Fruit fly (Drosophila melanogaster) whole organism, embryonic: Measurements from ENCODE around the gene CG34309.

Experiments
- Aef1 ChIP-seq: fragments of 200-800 bp; sonication (Bioruptor generic); IDR thresholded peaks from 3 replicates; pipeline ENCODE4 v1.3.6; 2022; ENCODE audit warnings: missing biosample characterization, missing genetic modification characterization
- Bteb2 ChIP-seq: fragments of 200-800 bp; sonication (Bioruptor generic); optimal IDR thresholded peaks from 2 replicates; lab custom pipeline; 2016; ENCODE audit warnings: missing biosample characterization, missing genetic modification characterization
- CG10366 ChIP-seq: fragments of 200-800 bp; sonication (Bioruptor generic); IDR thresholded peaks from 2 replicates; pipeline ENCODE4 v1.3.6; 2022; ENCODE audit warnings: missing biosample characterization, missing genetic modification characterization
- CG10979 ChIP-seq: fragments of 200-800 bp; sonication (Bioruptor generic); optimal IDR thresholded peaks from 2 replicates; lab custom pipeline; 2018; ENCODE audit warnings: missing biosample characterization, mild to moderate bottlenecking, missing genetic modification characterization, moderate library complexity
- CG14667 ChIP-seq: fragments of 200-800 bp; sonication (Bioruptor generic); IDR thresholded peaks from 2 replicates; pipeline ENCODE4 v1.3.6; 2022; ENCODE audit warnings: missing biosample characterization, missing genetic modification characterization
- CG14965 ChIP-seq: fragments of 200-800 bp; sonication (Bioruptor generic); optimal IDR thresholded peaks from 2 replicates; lab custom pipeline; 2016; ENCODE audit warnings: missing biosample characterization, missing genetic modification characterization, borderline replicate concordance
- CG17186 ChIP-seq: fragments of 200-800 bp; sonication (Bioruptor generic); optimal IDR thresholded peaks from 3 replicates; lab custom pipeline; 2017; ENCODE audit warnings: missing biosample characterization, missing genetic modification reagents, missing genetic modification characterization
- CG17385 ChIP-seq: fragments of 200-800 bp; sonication (Bioruptor generic); optimal IDR thresholded peaks from 3 replicates; lab custom pipeline; 2018; ENCODE audit warnings: missing biosample characterization, mild to moderate bottlenecking, missing genetic modification characterization
- CG17802 ChIP-seq: fragments of 200-800 bp; sonication (Bioruptor generic); optimal IDR thresholded peaks from 2 replicates; lab custom pipeline; 2018; ENCODE audit warnings: missing biosample characterization, mild to moderate bottlenecking, missing genetic modification characterization, moderate library complexity
- CG18476 ChIP-seq: fragments of 200-800 bp; sonication (Bioruptor generic); optimal IDR thresholded peaks from 2 replicates; lab custom pipeline; 2016; ENCODE audit warnings: missing biosample characterization, mild to moderate bottlenecking, missing genetic modification characterization
- CG18764 ChIP-seq: fragments of 200-800 bp; sonication (Bioruptor generic); optimal IDR thresholded peaks from 3 replicates; lab custom pipeline; 2016; ENCODE audit warnings: missing biosample characterization, missing genetic modification characterization
- CG2889 ChIP-seq: fragments of 200-800 bp; sonication (Bioruptor generic); IDR thresholded peaks from 3 replicates; pipeline ENCODE4 v1.3.6; 2022; ENCODE audit warnings: missing biosample characterization, missing genetic modification characterization
- CG5180 ChIP-seq: fragments of 200-800 bp; sonication (Bioruptor generic); optimal IDR thresholded peaks from 3 replicates; lab custom pipeline; 2017; ENCODE audit warnings: missing biosample characterization, missing genetic modification characterization, mild to moderate bottlenecking, moderate library complexity, missing genetic modification reagents
- CG7928 ChIP-seq: fragments of 200-800 bp; sonication (Bioruptor generic); optimal IDR thresholded peaks from 2 replicates; lab custom pipeline; 2017; ENCODE audit warnings: missing biosample characterization, mild to moderate bottlenecking, missing genetic modification characterization
- CG8359 ChIP-seq: fragments of 200-800 bp; sonication (Bioruptor generic); optimal IDR thresholded peaks from 2 replicates; lab custom pipeline; 2017; ENCODE audit warnings: missing biosample characterization, mild to moderate bottlenecking, missing genetic modification characterization, borderline replicate concordance
- CG8478 ChIP-seq: fragments of >200 bp; optimal IDR thresholded peaks from 2 replicates; lab custom pipeline; 2018
- CG8924 ChIP-seq: fragments of 200-800 bp; optimal IDR thresholded peaks from 3 replicates; lab custom pipeline; 2019; ENCODE audit warnings: missing biosample characterization, mild to moderate bottlenecking, missing genetic modification characterization, moderate library complexity
- CG9727 ChIP-seq: fragments of 200-800 bp; sonication (Bioruptor generic); optimal IDR thresholded peaks from 3 replicates; lab custom pipeline; 2017; ENCODE audit warnings: missing biosample characterization, mild to moderate bottlenecking, missing genetic modification characterization
- CG9876 ChIP-seq: fragments of 200-800 bp; sonication (Bioruptor generic); optimal IDR thresholded peaks from 2 replicates; lab custom pipeline; 2016; ENCODE audit warnings: missing biosample characterization, missing genetic modification characterization
- CkIIα-i1 ChIP-seq: fragments of 200-800 bp; sonication (Bioruptor generic); IDR thresholded peaks from 2 replicates; pipeline ENCODE4 v1.3.6; 2022; ENCODE audit warnings: missing biosample characterization, missing genetic modification characterization
- Doc3 ChIP-seq: fragments of 200-800 bp; sonication (Bioruptor generic); IDR thresholded peaks from 3 replicates; pipeline ENCODE4 v1.3.6; 2022; ENCODE audit warnings: missing biosample characterization, missing genetic modification characterization; ENCODE audit not compliant: partially characterized antibody
- Ets97D ChIP-seq: fragments of 200-800 bp; sonication (Bioruptor generic); optimal IDR thresholded peaks from 3 replicates; lab custom pipeline; 2016; ENCODE audit warnings: missing biosample characterization, missing genetic modification characterization
- HLH4C ChIP-seq: fragments of 200-800 bp; sonication (Bioruptor generic); IDR thresholded peaks from 3 replicates; pipeline ENCODE4 v1.3.6; 2022; ENCODE audit warnings: missing biosample characterization, missing genetic modification characterization; ENCODE audit not compliant: partially characterized antibody
- HmgD ChIP-seq: fragments of 200-800 bp; sonication (Bioruptor generic); optimal IDR thresholded peaks from 3 replicates; lab custom pipeline; 2016; ENCODE audit warnings: missing biosample characterization, missing genetic modification characterization
- Hmx ChIP-seq: fragments of 200-800 bp; sonication (Bioruptor generic); optimal IDR thresholded peaks from 2 replicates; lab custom pipeline; 2016; ENCODE audit warnings: missing biosample characterization, missing genetic modification characterization
- Hr78 ChIP-seq, 2 experiments: fragments of 200-800 bp in 1 of 2; fragments of >200 bp in 1 of 2; sonication (Bioruptor generic) in 1 of 2; optimal IDR thresholded peaks; 2 replicates each; lab custom pipeline; 2017 to 2019; ENCODE audit warnings: missing biosample characterization in 2 of 2, missing genetic modification characterization in 2 of 2, mild to moderate bottlenecking in 1 of 2, moderate library complexity in 1 of 2
- Meics ChIP-seq: fragments of 200-800 bp; sonication (Bioruptor generic); optimal IDR thresholded peaks from 2 replicates; lab custom pipeline; 2017; ENCODE audit warnings: missing biosample characterization, mild to moderate bottlenecking, missing genetic modification characterization
- Myb ChIP-seq: fragments of 200-800 bp; sonication (Bioruptor generic); optimal IDR thresholded peaks from 2 replicates; lab custom pipeline; 2016; ENCODE audit warnings: missing biosample characterization, missing genetic modification characterization
- NK7.1 ChIP-seq: fragments of 200-800 bp; sonication (Bioruptor generic); optimal IDR thresholded peaks from 3 replicates; lab custom pipeline; 2016; ENCODE audit warnings: missing biosample characterization, missing genetic modification characterization
- Nf-YB ChIP-seq: fragments of 200-800 bp; sonication (Bioruptor generic); optimal IDR thresholded peaks from 3 replicates; lab custom pipeline; 2019; ENCODE audit warnings: missing biosample characterization, mild to moderate bottlenecking, missing genetic modification characterization, moderate library complexity
- NfI ChIP-seq: fragments of 200-800 bp; sonication (Bioruptor generic); optimal IDR thresholded peaks from 3 replicates; lab custom pipeline; 2018; ENCODE audit warnings: missing biosample characterization, mild to moderate bottlenecking, missing genetic modification characterization, moderate library complexity
- Taf1 ChIP-seq: fragments of 200-800 bp; sonication (Bioruptor generic); IDR thresholded peaks from 2 replicates; pipeline ENCODE4 v1.3.6; 2022; ENCODE audit warnings: missing biosample characterization, missing genetic modification characterization
- YL-1 ChIP-seq: fragments of 200-800 bp; sonication (Bioruptor generic); optimal IDR thresholded peaks from 3 replicates; lab custom pipeline; 2017; ENCODE audit warnings: missing biosample characterization, mild to moderate bottlenecking, missing genetic modification characterization
- amos ChIP-seq: fragments of 200-800 bp; sonication (Bioruptor generic); IDR thresholded peaks from 2 replicates; pipeline ENCODE4 v1.3.6; 2022; ENCODE audit warnings: missing biosample characterization, missing genetic modification characterization; ENCODE audit not compliant: partially characterized antibody
- ara ChIP-seq: fragments of 200-800 bp; sonication (Bioruptor generic); IDR thresholded peaks from 2 replicates; pipeline ENCODE4 v1.3.6; 2022; ENCODE audit warnings: missing biosample characterization, missing genetic modification characterization
- bigmax ChIP-seq: fragments of 200-800 bp; sonication (Bioruptor generic); optimal IDR thresholded peaks from 2 replicates; lab custom pipeline; 2018; ENCODE audit warnings: missing biosample characterization, mild to moderate bottlenecking, missing genetic modification characterization
- chm ChIP-seq: fragments of 200-800 bp; sonication (Bioruptor generic); IDR thresholded peaks from 2 replicates; pipeline ENCODE4 v1.3.6; 2022; ENCODE audit warnings: missing biosample characterization, missing genetic modification characterization
- dati ChIP-seq: fragments of 200-800 bp; sonication (Bioruptor generic); IDR thresholded peaks from 2 replicates; pipeline ENCODE4 v1.3.6; 2022; ENCODE audit warnings: missing biosample characterization, missing genetic modification characterization
- dmrt99B ChIP-seq: fragments of 200-800 bp; sonication (Bioruptor generic); optimal IDR thresholded peaks from 2 replicates; lab custom pipeline; 2018; ENCODE audit warnings: missing biosample characterization, mild to moderate bottlenecking, missing genetic modification characterization, moderate library complexity
- ewg ChIP-seq: fragments of 200-800 bp; sonication (Bioruptor generic); optimal IDR thresholded peaks from 3 replicates; lab custom pipeline; 2017; ENCODE audit warnings: mild to moderate bottlenecking, missing biosample characterization, missing genetic modification reagents, missing genetic modification characterization
- fd3F ChIP-seq: fragments of 200-800 bp; sonication (Bioruptor generic); optimal IDR thresholded peaks from 2 replicates; lab custom pipeline; 2018; ENCODE audit warnings: missing biosample characterization, mild to moderate bottlenecking, missing genetic modification characterization, moderate library complexity
- gcm2 ChIP-seq: fragments of 200-800 bp; sonication (Bioruptor generic); optimal IDR thresholded peaks from 2 replicates; lab custom pipeline; 2016; ENCODE audit warnings: missing biosample characterization, missing genetic modification characterization
- gt ChIP-seq: fragments of 200-800 bp; sonication (Bioruptor generic); IDR thresholded peaks from 2 replicates; pipeline ENCODE4 v1.3.6; 2022; ENCODE audit warnings: missing biosample characterization, missing genetic modification characterization
- insv ChIP-seq, 2 experiments: fragments of 200-800 bp; sonication (Bioruptor generic); optimal IDR thresholded peaks; 3 replicates each; lab custom pipeline; 2016 to 2018; ENCODE audit warnings: missing biosample characterization in 2 of 2, missing genetic modification characterization in 2 of 2
- lbe ChIP-seq: fragments of 200-800 bp; sonication (Bioruptor generic); optimal IDR thresholded peaks from 2 replicates; lab custom pipeline; 2016; ENCODE audit warnings: missing biosample characterization, mild to moderate bottlenecking, missing genetic modification characterization
- luna ChIP-seq: fragments of 200-800 bp; sonication (Bioruptor generic); optimal IDR thresholded peaks from 2 replicates; lab custom pipeline; 2016; ENCODE audit warnings: missing biosample characterization, missing genetic modification characterization
- maf-S ChIP-seq: fragments of 200-800 bp; sonication (Bioruptor generic); optimal IDR thresholded peaks from 2 replicates; lab custom pipeline; 2016; ENCODE audit warnings: missing biosample characterization, missing genetic modification characterization
- psq ChIP-seq: fragments of 200-800 bp; sonication (Bioruptor generic); optimal IDR thresholded peaks from 2 replicates; lab custom pipeline; 2017; ENCODE audit warnings: missing biosample characterization, missing genetic modification characterization
- tgo ChIP-seq: fragments of 200-800 bp; sonication (Bioruptor generic); IDR thresholded peaks from 3 replicates; pipeline ENCODE4 v1.3.6; 2022; ENCODE audit warnings: missing biosample characterization, missing genetic modification characterization
- trh ChIP-seq: fragments of 200-800 bp; sonication (Bioruptor generic); optimal IDR thresholded peaks from 2 replicates; lab custom pipeline; 2016; ENCODE audit warnings: missing biosample characterization, missing genetic modification characterization
- wdn ChIP-seq: fragments of 200-800 bp; sonication (Bioruptor generic); IDR thresholded peaks from 2 replicates; pipeline ENCODE4 v1.3.6; 2022; ENCODE audit warnings: missing biosample characterization, missing genetic modification characterization

CG34309 gene

DNA sequence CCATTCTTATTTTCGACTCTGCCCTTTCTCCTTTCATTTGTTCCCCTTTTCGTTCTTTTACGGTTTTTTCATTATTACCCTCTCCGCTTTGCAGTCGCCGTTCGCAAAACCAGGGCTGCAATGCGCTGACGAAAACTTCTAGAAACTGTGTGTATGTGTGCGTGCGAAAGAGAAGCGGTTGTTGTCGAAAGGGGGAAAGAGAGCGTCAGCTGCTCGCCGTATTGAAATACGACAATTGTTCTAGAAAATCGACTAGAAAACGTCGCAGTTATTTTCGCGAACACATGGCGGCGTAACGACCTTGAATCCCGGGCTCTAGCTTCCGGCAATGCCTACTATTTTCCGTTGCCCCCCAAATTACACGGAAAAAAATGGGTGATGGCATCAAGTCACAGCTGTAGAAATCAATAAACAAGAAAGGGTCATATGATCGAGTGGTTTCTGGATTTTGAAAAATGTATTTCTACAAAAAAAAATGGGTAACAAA, 10.3 kb downstream of the CG34309 start (continued):
- TF ChIP-seq gt (GFP tag; lab: Robert Waterston, UW) (no peak), ara (GFP tag; lab: Robert Waterston, UW) (no peak), trh (GFP tag; lab: Kevin White, UChicago) (no peak), Aef1 (no peak), CG8359 (GFP tag; lab: Kevin White, UChicago) (no peak), Hr78 (GFP tag; optimal IDR thresholded peaks at IDR 0.05; lab: Kevin White, UChicago) (no peak), CG2889 (GFP tag; lab: Robert Waterston, UW) (no peak), dmrt99B (tag; lab: Kevin White, UChicago) (no peak), CG17385 (peak; percentile 35), CG8478 (lab: Kevin White, UChicago) (peak; percentile 40), Meics (GFP tag; lab: Kevin White, UChicago) (no peak), Myb (GFP tag; lab: Kevin White, UChicago) (no peak), CG7928 (GFP tag; lab: Kevin White, UChicago) (peak; percentile 97), wdn (no peak), chm (GFP tag; lab: Robert Waterston, UW) (no peak), CG14965 (GFP tag; lab: Kevin White, UChicago) (no peak), CkIIα-i1 (GFP tag; lab: Robert Waterston, UW) (no peak), HLH4C (GFP tag; lab: Robert Waterston, UW) (no peak), CG8924 (tag; lab: Kevin White, UChicago) (no peak), CG18764 (no peak), Taf1 (no peak), amos (GFP tag; lab: Robert Waterston, UW) (peak; percentile 15; the same call in 1 of the 2 replicates), bigmax (no peak), CG9876 (GFP tag; lab: Kevin White, UChicago) (no peak), fd3F (GFP tag; lab: Kevin White, UChicago) (no peak), Nf-YB (GFP tag; lab: Kevin White, UChicago) (no peak), tgo (GFP tag; lab: Robert Waterston, UW) (no peak), YL-1 (GFP tag; lab: Kevin White, UChicago) (peak; percentile 93), Hmx (GFP tag; lab: Kevin White, UChicago) (no peak), CG5180 (no peak), Doc3 (GFP tag; lab: Robert Waterston, UW) (no peak), Ets97D (GFP tag; lab: Kevin White, UChicago) (no peak), lbe (GFP tag; lab: Kevin White, UChicago) (no peak), NK7.1 (GFP tag; lab: Kevin White, UChicago) (no peak), maf-S (no peak), CG17186 (no peak), psq (GFP tag; lab: Kevin White, UChicago) (peak; percentile 98), CG18476 (GFP tag; lab: Kevin White, UChicago) (no peak), gcm2 (GFP tag; lab: Kevin White, UChicago) (no peak), HmgD (GFP tag; lab: Kevin White, UChicago) (no peak), CG10979 (tag; lab: Kevin White, UChicago) (no peak), insv (GFP tag; optimal IDR thresholded peaks at IDR 0.05; lab: Kevin White, UChicago) (no peak), luna (no peak), CG17802 (tag; lab: Kevin White, UChicago) (no peak), ewg (no peak), dati (no peak), NfI (GFP tag; lab: Kevin White, UChicago) (no peak), CG9727 (GFP tag; lab: Kevin White, UChicago) (peak; percentile 10), Bteb2 (GFP tag; lab: Kevin White, UChicago) (peak; percentile 7), CG10366 (GFP tag; lab: Robert Waterston, UW) (no peak; the same call in 1 of the 2 replicates), CG14667 (no peak)
